Fruit fly (Drosophila melanogaster) whole organism, pupa: ENCODE data around the gene hd.

Source experiments
- CG13204 ChIP-seq: fragments of 200-800 bp; sonication (Bioruptor generic); optimal IDR thresholded peaks from 2 replicates; lab custom pipeline; 2018; ENCODE audit warnings: missing biosample characterization, mild to moderate bottlenecking, missing genetic modification characterization, moderate library complexity
- CG14655 ChIP-seq: fragments of 200-800 bp; sonication (Bioruptor generic); optimal IDR thresholded peaks from 3 replicates; lab custom pipeline; 2017; ENCODE audit warnings: mild to moderate bottlenecking, missing biosample characterization, missing genetic modification reagents, missing genetic modification characterization
- CG17806 ChIP-seq: fragments of 200-800 bp; sonication (Bioruptor generic); optimal IDR thresholded peaks from 2 replicates; lab custom pipeline; 2018; ENCODE audit warnings: missing biosample characterization, mild to moderate bottlenecking, missing genetic modification characterization, moderate library complexity
- CG34367 ChIP-seq: fragments of 200-800 bp; sonication (Bioruptor generic); optimal IDR thresholded peaks from 2 replicates; lab custom pipeline; 2018; ENCODE audit warnings: missing biosample characterization, mild to moderate bottlenecking, missing genetic modification characterization
- CG8159 ChIP-seq: fragments of 200-800 bp; sonication (Bioruptor generic); optimal IDR thresholded peaks from 3 replicates; lab custom pipeline; 2018; ENCODE audit warnings: missing biosample characterization, mild to moderate bottlenecking, missing genetic modification characterization, moderate library complexity
- D1 ChIP-seq: fragments of 200-800 bp; sonication (Bioruptor generic); optimal IDR thresholded peaks from 2 replicates; lab custom pipeline; 2018; ENCODE audit warnings: missing biosample characterization, mild to moderate bottlenecking, missing genetic modification characterization, moderate library complexity
- EcR ChIP-seq: fragments of 200-800 bp; sonication (Bioruptor generic); optimal IDR thresholded peaks from 3 replicates; lab custom pipeline; 2019; ENCODE audit warnings: missing biosample characterization, missing genetic modification characterization, mild to moderate bottlenecking, moderate library complexity, missing genetic modification reagents
- Snoo ChIP-seq: fragments of 200-800 bp; sonication (Bioruptor generic); optimal IDR thresholded peaks from 3 replicates; lab custom pipeline; 2017; ENCODE audit warnings: missing biosample characterization, mild to moderate bottlenecking, missing genetic modification characterization, inconsistent platforms

DNA sequence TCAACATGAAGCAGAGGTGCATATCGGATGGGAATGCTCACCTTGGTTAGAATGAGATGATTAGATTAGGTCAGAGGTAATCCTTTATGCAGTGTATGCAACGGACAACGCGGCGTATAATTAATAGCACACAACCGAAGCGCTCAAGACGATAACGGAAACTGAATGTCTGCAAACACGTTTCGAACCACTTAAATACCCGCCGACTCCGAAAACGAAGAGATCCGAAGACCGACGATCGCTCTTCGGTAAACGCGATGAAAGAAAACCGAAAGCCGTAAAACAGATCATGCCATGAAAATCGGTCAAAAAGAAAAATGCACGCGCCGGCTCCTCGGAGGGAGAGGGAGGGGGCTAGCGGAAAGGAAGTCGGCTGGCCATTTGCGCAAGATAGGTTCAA lies 29.2 kb upstream of the hd start, which contains the start of gene CG2663:
- no peak for TF ChIP-seq CG34367 (tag; lab: Kevin White, UChicago)
- TF ChIP-seq D1 (tag; lab: Kevin White, UChicago), result no peak
- no peak for TF ChIP-seq Snoo (tag; lab: Kevin White, UChicago)
- no peak for TF ChIP-seq CG17806
- TF ChIP-seq EcR, result no peak
- no peak for TF ChIP-seq CG13204 (GFP tag; lab: Kevin White, UChicago)
- TF ChIP-seq CG14655 (GFP tag; lab: Kevin White, UChicago), result no peak
- no peak for TF ChIP-seq CG8159 (tag; lab: Kevin White, UChicago)
